Worm (Caenorhabditis elegans): ENCODE measurements around the gene ostf-4.

ostf-4 gene

ce11 chrIII:10338992-10339852, 20.9 kb upstream of the ostf-4 start:
- TF ChIP-seq lin-40 (tag; optimal IDR thresholded peaks at IDR 0.05) (peak; percentile 21), ama-1 (optimal IDR thresholded peaks at IDR 0.05) (peak; percentile 78), ama-1 (GFP tag; optimal IDR thresholded peaks at IDR 0.05) (no peak), F22D6.2 (tag; optimal IDR thresholded peaks at IDR 0.05) (no peak), ztf-26 (tag; optimal IDR thresholded peaks at IDR 0.05) (peak; percentile 50), nfyb-1 (GFP tag; IDR thresholded peaks at IDR 0.05) (no peak), snpc-1.1 (tag; optimal IDR thresholded peaks at IDR 0.05; ENCODE audit: insufficient read depth) (no peak), tbx-9 (tag; optimal IDR thresholded peaks at IDR 0.05; ENCODE audit: borderline replicate concordance) (peak; percentile 39)

ce11 chrIII:10337508-10338166, 19.3 kb upstream of the ostf-4 start, which contains the start of gene ttr-15:
Gene ttr-15 (plus strand): TSS chrIII:10337847.
- TF ChIP-seq ekl-4 (GFP tag; IDR thresholded peaks at IDR 0.05) (no peak), nhr-120 (GFP tag; IDR thresholded peaks at IDR 0.05) (no peak), Y56A3A.18 (GFP tag; IDR thresholded peaks at IDR 0.05) (0 out of 2 replicates have a peak, but pooled peaks have one; percentile 45), lin-40 (tag; optimal IDR thresholded peaks at IDR 0.05) (peak; percentile 57), attf-6 (GFP tag; IDR thresholded peaks at IDR 0.05) (no peak), dpl-1 (GFP tag; optimal IDR thresholded peaks at IDR 0.05) (no peak), rcor-1 (GFP tag; IDR thresholded peaks at IDR 0.05) (no peak), bed-1 (GFP tag; IDR thresholded peaks at IDR 0.05) (no peak), sptf-2 (GFP tag; optimal IDR thresholded peaks at IDR 0.05) (no peak), ztf-3 (GFP tag; optimal IDR thresholded peaks at IDR 0.05) (no peak), hmg-20 (GFP tag; IDR thresholded peaks at IDR 0.05) (no peak), atf-7 (tag; optimal IDR thresholded peaks at IDR 0.05) (peak; percentile 11), rec-8 (tag; optimal IDR thresholded peaks at IDR 0.05) (no peak), ztf-18 (tag; optimal IDR thresholded peaks at IDR 0.05) (no peak), let-526 (GFP tag; IDR thresholded peaks at IDR 0.05) (no peak), lin-26 (GFP tag; IDR thresholded peaks at IDR 0.05) (peak; percentile 30; the same call in 1 of the 2 replicates), ets-4 (GFP tag; optimal IDR thresholded peaks at IDR 0.05) (no peak), xnd-1 (tag; optimal IDR thresholded peaks at IDR 0.05) (no peak), dpff-1 (tag; optimal IDR thresholded peaks at IDR 0.05) (no peak), madf-10 (tag; optimal IDR thresholded peaks at IDR 0.05) (no peak), akir-1 (GFP tag; optimal IDR thresholded peaks at IDR 0.05) (no peak), die-1 (tag; optimal IDR thresholded peaks at IDR 0.05) (no peak), Y95B8A.8 (GFP tag; IDR thresholded peaks at IDR 0.05) (no peak), ztf-22 (GFP tag; optimal IDR thresholded peaks at IDR 0.05) (no peak), dox-1 (GFP tag; IDR thresholded peaks at IDR 0.05) (no peak), B0035.1 (tag; optimal IDR thresholded peaks at IDR 0.05) (peak; percentile 73), fkh-3 (tag; optimal IDR thresholded peaks at IDR 0.05) (no peak), hrde-1 (tag; optimal IDR thresholded peaks at IDR 0.05; ENCODE audit: borderline replicate concordance) (no peak), B0261.1 (tag; optimal IDR thresholded peaks at IDR 0.05) (no peak), attf-3 (GFP tag; conservative IDR thresholded peaks at IDR 0.05) (no peak), F23B12.7 (tag; optimal IDR thresholded peaks at IDR 0.05; ENCODE audit: insufficient read depth) (no peak), madf-3 (GFP tag; IDR thresholded peaks at IDR 0.05) (no peak), ccch-3 (GFP tag; optimal IDR thresholded peaks at IDR 0.05) (no peak), snpc-1.3 (tag; optimal IDR thresholded peaks at IDR 0.05; ENCODE audit: insufficient read depth) (no peak), cebp-1 (GFP tag; IDR thresholded peaks at IDR 0.05) (no peak), cebp-1 (tag; optimal IDR thresholded peaks at IDR 0.05) (peak; percentile 39), repo-1 (tag; optimal IDR thresholded peaks at IDR 0.05) (peak; percentile 22), mxl-1 (tag; optimal IDR thresholded peaks at IDR 0.05) (no peak)

All from whole organism, young adult.